Worm (Caenorhabditis elegans) whole organism, mixed stage, embryonic: ENCODE data around the gene cyn-8.

ENCODE experiments used
- M03D4.4 ChIP-seq: sonication (generic microtip); optimal IDR thresholded peaks from 2 replicates; lab custom pipeline; 2017; ENCODE audit warnings: mild to moderate bottlenecking, missing genetic modification characterization, missing compliant biosample characterization
- bed-3 ChIP-seq: fragments of 200-800 bp; sonication (Bioruptor generic); optimal IDR thresholded peaks from 3 replicates; lab custom pipeline; 2018; ENCODE audit warnings: mild to moderate bottlenecking, missing genetic modification characterization, moderate library complexity, missing compliant biosample characterization
- blmp-1 ChIP-seq: fragments of 150-350 bp; optimal IDR thresholded peaks from 2 replicates; lab custom pipeline; 2014; ENCODE audit warnings: missing biosample characterization, missing genetic modification characterization
- ceh-39 ChIP-seq: fragments of 150-350 bp; optimal IDR thresholded peaks from 2 replicates; lab custom pipeline; 2014; ENCODE audit warnings: missing biosample characterization, missing genetic modification characterization
- ceh-43 ChIP-seq: fragments of 200-800 bp; sonication (Bioruptor generic); optimal IDR thresholded peaks from 2 replicates; lab custom pipeline; 2018; ENCODE audit warnings: mild to moderate bottlenecking, missing genetic modification characterization, moderate library complexity, missing compliant biosample characterization
- ceh-83 ChIP-seq: fragments of 200-800 bp; sonication (Bioruptor generic); optimal IDR thresholded peaks from 2 replicates; lab custom pipeline; 2018; ENCODE audit warnings: mild to moderate bottlenecking, missing genetic modification characterization, missing compliant biosample characterization
- ces-1 ChIP-seq: fragments of 150-350 bp; optimal IDR thresholded peaks from 2 replicates; lab custom pipeline; 2014; ENCODE audit warnings: missing biosample characterization, missing genetic modification reagents, missing genetic modification characterization
- cnd-1 ChIP-seq: fragments of 200-800 bp; sonication (Bioruptor generic); optimal IDR thresholded peaks from 2 replicates; lab custom pipeline; 2018; ENCODE audit warnings: mild to moderate bottlenecking, missing genetic modification characterization, missing compliant biosample characterization
- drap-1 ChIP-seq: fragments of 200-800 bp; sonication (Bioruptor generic); optimal IDR thresholded peaks from 3 replicates; lab custom pipeline; 2018; ENCODE audit warnings: mild to moderate bottlenecking, missing genetic modification characterization, missing compliant biosample characterization
- elt-1 ChIP-seq: sonication (generic microtip); optimal IDR thresholded peaks from 2 replicates; lab custom pipeline; 2017; ENCODE audit warnings: missing genetic modification characterization, mild to moderate bottlenecking, missing compliant biosample characterization, antibody characterized with exemption, moderate library complexity, borderline replicate concordance; ENCODE audit not compliant: insufficient read depth
- elt-3 ChIP-seq: fragments of 150-350 bp; optimal IDR thresholded peaks from 2 replicates; lab custom pipeline; 2014; ENCODE audit warnings: missing biosample characterization, missing genetic modification characterization
- flh-1 ChIP-seq: fragments of 200-800 bp; sonication (Bioruptor generic); optimal IDR thresholded peaks from 2 replicates; lab custom pipeline; 2018; ENCODE audit warnings: mild to moderate bottlenecking, missing genetic modification characterization, moderate library complexity, missing compliant biosample characterization
- ham-2 ChIP-seq: fragments of 200-800 bp; sonication (Bioruptor generic); optimal IDR thresholded peaks from 2 replicates; lab custom pipeline; 2018; ENCODE audit warnings: mild to moderate bottlenecking, missing genetic modification characterization, missing compliant biosample characterization
- hlh-1 ChIP-seq: fragments of 150-350 bp; optimal IDR thresholded peaks from 2 replicates; lab custom pipeline; 2014; ENCODE audit warnings: missing biosample characterization, missing genetic modification reagents, missing genetic modification characterization
- lin-13 ChIP-seq: fragments of 150-350 bp; optimal IDR thresholded peaks from 2 replicates; lab custom pipeline; 2014; ENCODE audit warnings: missing biosample characterization, missing genetic modification characterization
- lin-32 ChIP-seq: fragments of 200-800 bp; sonication (Bioruptor generic); optimal IDR thresholded peaks from 2 replicates; lab custom pipeline; 2018; ENCODE audit warnings: mild to moderate bottlenecking, missing genetic modification characterization, missing compliant biosample characterization
- lsy-2 ChIP-seq: fragments of 150-350 bp; optimal IDR thresholded peaks from 2 replicates; lab custom pipeline; 2014; ENCODE audit warnings: missing biosample characterization, missing genetic modification characterization
- mab-5 ChIP-seq: fragments of 150-350 bp; optimal IDR thresholded peaks from 2 replicates; lab custom pipeline; 2014; ENCODE audit warnings: missing biosample characterization, missing genetic modification characterization
- mep-1 ChIP-seq: fragments of 150-350 bp; optimal IDR thresholded peaks from 2 replicates; lab custom pipeline; 2017; ENCODE audit warnings: missing biosample characterization, missing genetic modification reagents, missing genetic modification characterization, inconsistent platforms
- mls-2 ChIP-seq: sonication (generic microtip); optimal IDR thresholded peaks from 2 replicates; lab custom pipeline; 2016; ENCODE audit warnings: mild to moderate bottlenecking, missing genetic modification characterization, moderate library complexity, missing compliant biosample characterization
- nhr-12 ChIP-seq: fragments of 150-350 bp; optimal IDR thresholded peaks from 2 replicates; lab custom pipeline; 2014; ENCODE audit warnings: missing biosample characterization, missing genetic modification characterization
- nhr-2 ChIP-seq: fragments of 150-350 bp; optimal IDR thresholded peaks from 2 replicates; lab custom pipeline; 2014; ENCODE audit warnings: missing biosample characterization, missing genetic modification characterization
- nhr-237 ChIP-seq: fragments of 150-350 bp; optimal IDR thresholded peaks from 2 replicates; lab custom pipeline; 2014; ENCODE audit warnings: missing biosample characterization, missing genetic modification characterization
- nhr-28 ChIP-seq: fragments of 150-350 bp; optimal IDR thresholded peaks from 2 replicates; lab custom pipeline; 2014; ENCODE audit warnings: missing biosample characterization, missing genetic modification characterization
- pha-4 ChIP-seq: fragments of 150-350 bp; optimal IDR thresholded peaks from 2 replicates; lab custom pipeline; 2018; ENCODE audit warnings: missing biosample characterization, missing genetic modification reagents, missing genetic modification characterization
- sem-2 ChIP-seq: fragments of 200-800 bp; sonication (Bioruptor generic); optimal IDR thresholded peaks from 2 replicates; lab custom pipeline; 2018; ENCODE audit warnings: mild to moderate bottlenecking, missing genetic modification characterization, missing compliant biosample characterization
- snpc-4 ChIP-seq: fragments of 150-350 bp; optimal IDR thresholded peaks from 2 replicates; lab custom pipeline; 2014; ENCODE audit warnings: missing biosample characterization, missing genetic modification characterization
- sptf-1 ChIP-seq: sonication (generic microtip); optimal IDR thresholded peaks from 2 replicates; lab custom pipeline; 2017; ENCODE audit warnings: mild to moderate bottlenecking, missing genetic modification characterization, moderate library complexity, missing compliant biosample characterization
- tbx-8 ChIP-seq: fragments of 200-800 bp; sonication (Bioruptor generic); optimal IDR thresholded peaks from 2 replicates; lab custom pipeline; 2018; ENCODE audit warnings: mild to moderate bottlenecking, missing genetic modification characterization, moderate library complexity, missing compliant biosample characterization
- unc-120 ChIP-seq: sonication (generic microtip); optimal IDR thresholded peaks from 2 replicates; lab custom pipeline; 2017; ENCODE audit warnings: missing genetic modification characterization, missing compliant biosample characterization; ENCODE audit not compliant: poor library complexity, severe bottlenecking
- unc-39 ChIP-seq: fragments of 150-350 bp; optimal IDR thresholded peaks from 2 replicates; lab custom pipeline; 2014; ENCODE audit warnings: missing biosample characterization, missing genetic modification characterization
- unc-62 ChIP-seq: fragments of 150-350 bp; optimal IDR thresholded peaks from 2 replicates; lab custom pipeline; 2014; ENCODE audit warnings: missing biosample characterization, missing genetic modification reagents, missing genetic modification characterization
- zip-8 ChIP-seq: fragments of 150-350 bp; optimal IDR thresholded peaks from 2 replicates; lab custom pipeline; 2014; ENCODE audit warnings: missing biosample characterization, missing genetic modification characterization
- ztf-11 ChIP-seq: fragments of 150-350 bp; optimal IDR thresholded peaks from 2 replicates; lab custom pipeline; 2014; ENCODE audit warnings: missing biosample characterization, missing genetic modification characterization

cyn-8 gene

DNA sequence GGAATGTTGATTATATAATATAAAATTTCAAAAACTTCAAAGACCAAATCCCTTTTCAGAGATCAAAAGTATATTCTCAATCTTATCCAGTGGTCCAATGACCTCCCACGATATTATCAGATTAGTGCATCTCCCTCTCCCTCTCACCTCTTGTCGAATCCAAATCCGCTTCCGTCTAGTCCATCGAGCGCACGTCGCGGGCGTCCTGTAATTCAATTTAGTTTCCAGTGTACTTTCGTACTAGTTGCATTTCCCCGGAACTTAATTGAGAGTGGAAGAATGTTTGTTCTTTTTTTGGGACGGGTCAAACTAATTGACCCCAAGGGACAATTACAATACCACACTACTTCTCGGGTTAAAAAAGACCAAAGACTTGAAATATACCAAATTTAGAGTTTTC lies 7.7 kb downstream of the cyn-8 start:
- peak; percentile 98 for TF ChIP-seq ces-1
- no peak for TF ChIP-seq unc-62 (GFP tag; lab: Kevin White, UChicago)

ce11 chrX:8919323-8919722 lies 8.2 kb downstream of the cyn-8 start, which contains the start of gene nlp-14:
Gene nlp-14 (minus strand): TSS chrX:8919423.
- TF ChIP-seq lin-13 (tag; lab: Kevin White, UChicago), result no peak
- TF ChIP-seq nhr-28, result no peak
- TF ChIP-seq ham-2, result no peak
- no peak for TF ChIP-seq lsy-2 (tag; lab: Kevin White, UChicago)
- TF ChIP-seq tbx-8 (GFP tag; lab: Kevin White, UChicago), result no peak
- TF ChIP-seq ceh-83 (GFP tag; lab: Kevin White, UChicago), result no peak
- no peak for TF ChIP-seq unc-39 (tag; lab: Kevin White, UChicago)
- TF ChIP-seq sem-2, result no peak
- no peak for TF ChIP-seq hlh-1 (tag; lab: Kevin White, UChicago)
- TF ChIP-seq mls-2 (tag; lab: Kevin White, UChicago), result no peak
- TF ChIP-seq nhr-12 (tag; lab: Kevin White, UChicago), result no peak
- TF ChIP-seq blmp-1, result no peak
- TF ChIP-seq unc-120, result no peak
- TF ChIP-seq ztf-11 (tag; lab: Kevin White, UChicago), result no peak

DNA sequence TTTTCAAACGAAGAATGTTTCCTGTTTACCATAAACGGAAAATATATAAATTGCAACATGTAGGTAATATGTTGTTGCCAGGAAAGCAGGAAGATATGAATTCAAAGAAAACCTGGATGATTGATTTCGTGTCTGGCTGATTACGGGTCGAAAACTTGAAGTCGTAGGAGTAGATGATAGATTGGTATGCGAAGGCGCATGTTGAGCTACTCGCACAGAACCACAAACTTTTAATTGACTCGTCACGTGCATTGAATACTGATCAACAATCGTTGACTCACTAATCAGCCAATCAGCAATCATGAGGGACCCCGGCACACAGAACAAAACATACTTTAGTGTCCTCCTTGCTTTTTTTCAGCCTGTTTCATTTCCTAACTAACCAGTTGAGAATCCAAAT lies 10.1 kb downstream of the cyn-8 start:
- TF ChIP-seq elt-3 (tag; lab: Kevin White, UChicago), result no peak
- no peak for TF ChIP-seq ztf-11 (tag; lab: Kevin White, UChicago)
- TF ChIP-seq pha-4 (tag; lab: Kevin White, UChicago), result no peak
- TF ChIP-seq sem-2, result no peak

DNA sequence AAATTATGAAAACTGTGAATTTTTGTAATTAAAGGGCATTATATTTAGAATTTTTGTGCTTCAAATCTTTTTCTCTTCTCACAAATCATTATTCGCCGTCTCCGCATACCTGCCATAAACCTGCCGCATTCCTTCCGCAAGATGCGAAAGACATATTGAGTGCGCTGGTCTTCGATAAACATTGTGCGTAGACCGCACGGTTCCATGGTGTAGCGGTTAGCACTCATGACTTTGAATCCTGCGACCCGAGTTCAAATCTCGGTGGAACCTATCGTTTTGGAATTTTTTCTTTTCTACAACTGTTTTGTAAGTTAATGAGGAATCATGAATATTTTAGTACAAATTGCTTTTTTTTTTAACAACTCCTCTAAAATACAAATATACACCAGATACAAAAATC lies 14.3 kb downstream of the cyn-8 start:
- TF ChIP-seq M03D4.4, result peak; percentile 20
- peak; percentile 24 for TF ChIP-seq cnd-1
- peak; percentile 76 for TF ChIP-seq ceh-83 (GFP tag; lab: Kevin White, UChicago)
- TF ChIP-seq flh-1 (GFP tag; lab: Kevin White, UChicago), result no peak
- peak; percentile 50 for TF ChIP-seq ceh-43 (GFP tag; lab: Kevin White, UChicago)
- peak; percentile 25 for TF ChIP-seq ham-2
- no peak for TF ChIP-seq mep-1 (tag; lab: Kevin White, UChicago)
- no peak for TF ChIP-seq nhr-28
- no peak for TF ChIP-seq unc-39 (tag; lab: Kevin White, UChicago)
- peak; percentile 23 for TF ChIP-seq bed-3 (GFP tag; lab: Kevin White, UChicago)

DNA sequence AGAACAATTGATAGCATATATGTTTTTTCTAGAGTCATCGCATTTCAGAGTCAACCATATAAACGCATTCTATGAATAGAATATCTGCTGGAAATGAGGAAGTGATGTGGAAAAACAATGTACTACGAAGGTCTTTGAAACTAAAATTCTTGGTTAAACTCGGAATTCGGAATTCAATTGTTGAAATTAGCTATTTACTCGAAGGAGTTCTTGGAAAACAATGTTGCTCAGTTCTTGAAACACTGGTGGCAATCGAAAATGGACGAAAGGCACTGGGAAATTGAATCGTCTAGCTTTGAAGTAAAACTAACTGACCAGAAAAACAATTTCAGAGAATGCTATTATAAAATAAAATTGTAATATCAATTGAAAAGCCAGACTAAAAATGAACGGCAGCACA lies 15.2 kb downstream of the cyn-8 start:
- TF ChIP-seq unc-120, result no peak
- no peak for TF ChIP-seq ceh-83 (GFP tag; lab: Kevin White, UChicago)
- TF ChIP-seq nhr-12 (tag; lab: Kevin White, UChicago), result no peak
- TF ChIP-seq mls-2 (tag; lab: Kevin White, UChicago), result no peak
- TF ChIP-seq ces-1, result no peak
- TF ChIP-seq elt-3 (tag; lab: Kevin White, UChicago), result no peak
- TF ChIP-seq nhr-2 (tag; lab: Kevin White, UChicago), result no peak
- TF ChIP-seq bed-3 (GFP tag; lab: Kevin White, UChicago), result no peak
- no peak for TF ChIP-seq blmp-1
- TF ChIP-seq ceh-39 (tag; lab: Kevin White, UChicago), result no peak
- TF ChIP-seq, all 35 proteins: peak for 0

- TF ChIP-seq drap-1 (GFP tag; lab: Kevin White, UChicago) (no peak), ceh-83 (GFP tag; lab: Kevin White, UChicago) (no peak), unc-120 (no peak), ceh-43 (GFP tag; lab: Kevin White, UChicago) (no peak), zip-8 (tag; lab: Kevin White, UChicago) (no peak)
Measured at ce11 chrX:8926865-8927264, 15.8 kb downstream of the cyn-8 start.

DNA sequence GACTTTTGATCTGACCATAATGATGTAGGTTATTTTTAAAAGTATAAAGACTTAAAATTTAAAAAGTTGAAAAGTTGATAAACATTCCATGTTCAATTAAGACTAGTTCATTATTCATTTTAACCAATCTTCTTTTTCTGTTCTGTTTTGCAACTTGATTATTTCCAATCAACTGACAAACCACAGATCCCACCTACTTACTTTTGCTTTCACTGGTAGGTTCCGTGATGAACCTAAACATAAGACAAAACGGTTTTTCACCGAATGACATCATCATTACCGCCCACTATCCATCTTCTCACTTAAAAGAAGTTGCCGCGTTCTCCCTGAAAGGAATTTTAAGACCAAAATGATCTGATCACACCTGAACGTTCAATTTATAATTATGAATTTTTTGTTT lies 18.6 kb downstream of the cyn-8 start:
- TF ChIP-seq pha-4 (tag; lab: Kevin White, UChicago) (no peak), M03D4.4 (no peak), ceh-43 (GFP tag; lab: Kevin White, UChicago) (no peak), nhr-28 (no peak), lin-13 (tag; lab: Kevin White, UChicago) (no peak), drap-1 (GFP tag; lab: Kevin White, UChicago) (no peak), hlh-1 (tag; lab: Kevin White, UChicago) (no peak), nhr-2 (tag; lab: Kevin White, UChicago) (no peak), ztf-11 (tag; lab: Kevin White, UChicago) (no peak), nhr-237 (tag; lab: Kevin White, UChicago) (no peak), snpc-4 (tag; lab: Kevin White, UChicago) (no peak), elt-1 (tag; lab: Kevin White, UChicago) (no peak), mab-5 (tag; lab: Kevin White, UChicago) (no peak), ham-2 (no peak), lin-32 (GFP tag; lab: Kevin White, UChicago) (no peak), unc-120 (no peak), flh-1 (GFP tag; lab: Kevin White, UChicago) (no peak), ceh-39 (tag; lab: Kevin White, UChicago) (no peak), nhr-12 (tag; lab: Kevin White, UChicago) (no peak), sptf-1 (no peak)
